Worm (Caenorhabditis elegans): ENCODE measurements around the gene cnc-1.

DNA sequence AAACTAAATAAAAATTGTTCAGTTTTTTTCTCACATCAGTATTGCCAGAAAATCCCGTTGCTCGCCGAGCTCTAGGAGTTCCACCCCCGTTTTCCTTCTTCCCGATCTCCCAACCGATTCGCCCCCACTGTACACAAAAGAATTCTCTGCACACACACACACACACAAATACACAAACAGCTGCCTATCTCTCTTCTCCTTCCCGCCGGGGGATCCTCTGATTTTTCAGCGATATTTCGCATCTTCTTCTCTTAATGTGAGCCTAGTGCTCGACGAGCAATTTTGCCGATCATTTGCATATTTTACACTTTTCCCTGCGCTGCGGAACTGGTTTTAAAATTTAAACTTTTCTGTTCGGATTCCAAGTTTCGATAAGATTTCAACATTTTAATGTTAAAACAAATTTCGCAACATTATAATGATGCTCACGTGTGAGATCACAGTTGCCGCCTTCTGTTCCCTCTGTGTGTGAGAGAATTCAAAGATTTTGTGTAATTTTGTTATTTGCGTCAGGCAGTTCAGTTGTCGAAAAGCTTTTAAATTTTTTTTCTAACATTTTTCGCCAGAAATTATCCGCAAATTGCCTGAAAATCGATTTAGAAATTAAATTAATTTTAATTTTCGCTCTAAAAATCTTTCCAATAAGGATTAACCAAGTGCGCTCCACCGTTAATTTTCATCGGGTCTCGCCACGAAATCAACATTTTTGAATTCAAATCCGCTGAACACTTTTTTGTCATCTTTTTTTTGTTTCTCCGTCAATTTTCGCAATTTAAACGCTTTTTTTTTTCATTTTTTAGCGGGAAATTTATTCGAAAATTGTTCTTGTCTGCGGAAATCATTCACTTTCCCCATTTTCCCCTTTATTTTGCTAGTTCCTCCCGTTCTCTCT, 27.2 kb upstream of the cnc-1 start:
- TF ChIP-seq Y48G9A.11 (GFP tag; IDR thresholded peaks at IDR 0.05) (no peak), ama-1 (optimal IDR thresholded peaks at IDR 0.05) (no peak), lin-13 (GFP tag; optimal IDR thresholded peaks at IDR 0.05) (peak; percentile 57), snpc-4 (tag; optimal IDR thresholded peaks at IDR 0.05) (no peak), T20F7.1 (GFP tag; optimal IDR thresholded peaks at IDR 0.05) (no peak), mes-2 (tag; optimal IDR thresholded peaks at IDR 0.05; ENCODE audit: poor library complexity, severe bottlenecking) (peak; percentile 77), lin-1 (GFP tag; IDR thresholded peaks at IDR 0.05) (no peak), arid-1 (GFP tag; conservative IDR thresholded peaks at IDR 0.05) (no peak), nhr-11 (tag; optimal IDR thresholded peaks at IDR 0.05) (peak; percentile 17)
